Worm (Caenorhabditis elegans): ENCODE data around the gene mbk-1.

mbk-1 gene

DNA sequence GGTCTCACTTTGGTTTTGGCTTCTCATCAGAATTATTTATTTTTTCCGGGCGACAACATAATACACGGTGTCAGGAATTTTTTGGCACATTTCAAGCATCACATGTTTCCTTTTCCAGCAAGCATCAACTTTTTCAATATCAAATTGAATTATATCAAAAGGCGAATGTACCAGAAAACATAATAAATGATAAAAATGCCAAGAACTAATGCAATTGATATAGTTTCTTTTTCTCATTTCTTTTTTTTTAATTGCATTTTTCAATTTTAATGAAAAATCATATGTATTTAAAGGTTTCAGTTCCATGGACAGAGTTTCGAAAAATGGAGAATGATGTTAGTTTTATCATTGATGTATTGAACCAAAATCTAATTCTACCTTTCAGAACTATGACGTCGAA, 7.2 kb upstream of the mbk-1 start, which contains the start of gene dpf-2:
Gene dpf-2 (plus strand): TSS at position 301 of the 400 bp plus-strand sequence.
- TF ChIP-seq him-1 (tag; optimal IDR thresholded peaks at IDR 0.05) (no peak), W03F9.2 (tag; optimal IDR thresholded peaks at IDR 0.05) (no peak), dao-5 (tag; optimal IDR thresholded peaks at IDR 0.05) (no peak)

DNA sequence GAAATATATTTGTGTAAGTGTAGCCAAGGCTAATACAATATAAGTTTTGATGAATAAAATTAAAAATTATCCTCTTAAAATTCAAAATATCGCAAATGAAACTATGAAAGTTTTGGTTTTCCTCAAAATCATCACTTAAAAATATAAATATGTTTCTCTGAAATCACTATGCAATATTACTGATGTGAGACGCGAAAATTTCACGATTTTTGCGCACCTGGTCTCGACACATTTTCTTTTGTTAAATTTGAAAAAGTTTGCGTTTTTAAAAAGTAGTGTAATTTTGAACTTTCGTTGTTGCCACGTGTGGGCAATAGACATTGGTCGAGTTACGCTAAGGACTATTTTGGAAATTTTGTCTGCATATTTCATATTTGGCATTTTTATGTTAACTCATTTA, 4.4 kb upstream of the mbk-1 start:
- no peak for TF ChIP-seq him-1 (tag; optimal IDR thresholded peaks at IDR 0.05)

DNA sequence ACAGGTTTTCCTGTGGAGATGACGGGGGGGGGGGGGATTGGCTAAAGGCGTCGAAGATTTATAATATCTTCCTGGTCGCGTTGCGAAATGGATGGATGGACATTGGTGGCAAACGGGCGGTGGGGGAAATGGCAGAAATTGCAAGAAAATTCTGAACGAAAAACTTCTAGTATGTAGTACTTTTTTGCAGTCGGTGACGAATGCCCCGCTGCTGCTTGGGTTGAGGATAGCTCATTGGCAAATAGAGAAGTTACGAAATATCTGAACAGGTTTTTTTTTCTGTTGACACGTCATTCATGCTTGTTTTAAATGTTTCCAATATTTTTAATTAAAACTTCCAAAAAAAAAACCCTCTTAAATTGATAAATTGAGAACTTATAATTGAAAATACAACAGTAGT, 4.8 kb downstream of the mbk-1 start:
- TF ChIP-seq W03F9.2 (tag; optimal IDR thresholded peaks at IDR 0.05): no peak
- TF ChIP-seq dao-5 (tag; optimal IDR thresholded peaks at IDR 0.05): no peak
- TF ChIP-seq him-1 (tag; optimal IDR thresholded peaks at IDR 0.05): no peak

DNA sequence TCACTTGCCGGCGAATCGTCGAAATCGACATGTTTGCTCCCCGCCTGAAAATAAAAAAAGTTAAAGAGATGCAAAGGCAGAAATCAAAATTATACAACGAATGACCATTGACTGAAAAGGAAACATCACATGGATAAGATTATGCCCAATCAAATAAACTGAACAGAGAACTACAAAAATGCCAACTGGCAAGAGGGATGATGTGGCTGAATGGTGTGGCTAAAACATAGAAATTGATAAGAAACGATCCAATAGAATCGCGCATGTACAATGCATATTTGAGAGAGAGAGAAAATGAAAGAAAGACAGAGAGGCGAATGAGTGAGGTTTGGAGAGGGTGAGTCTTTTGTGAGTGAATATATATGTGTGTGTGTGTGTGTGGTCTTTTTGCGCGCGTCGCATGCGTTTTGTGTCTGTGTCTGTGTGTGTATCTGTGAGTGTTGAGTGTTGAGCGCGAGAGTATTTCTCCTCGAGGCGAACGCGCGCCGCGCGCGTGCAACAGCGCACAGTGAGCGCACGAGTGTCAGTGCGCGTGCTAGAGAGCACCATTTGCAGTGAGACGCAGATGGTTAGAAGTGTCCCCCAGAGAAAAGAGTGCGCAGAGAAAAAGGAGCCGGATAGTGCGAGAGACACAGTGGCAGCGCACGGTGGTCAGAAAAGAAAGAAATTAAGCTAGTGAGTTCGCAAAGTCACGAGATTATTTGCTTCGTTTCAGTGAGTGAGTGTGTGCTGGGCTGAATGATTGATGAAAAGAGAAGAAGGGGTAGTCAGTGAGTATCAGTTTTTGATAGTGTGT, 5.7 kb downstream of the mbk-1 start, which contains the start of gene epn-1:
Gene epn-1 (minus strand): TSS at position 51 of the 796 bp plus-strand sequence.
- TF ChIP-seq W03F9.2 (tag; optimal IDR thresholded peaks at IDR 0.05): peak; percentile 63
- peak; percentile 47 for TF ChIP-seq dao-5 (tag; optimal IDR thresholded peaks at IDR 0.05)
- peak; percentile 91 for TF ChIP-seq him-1 (tag; optimal IDR thresholded peaks at IDR 0.05)

DNA sequence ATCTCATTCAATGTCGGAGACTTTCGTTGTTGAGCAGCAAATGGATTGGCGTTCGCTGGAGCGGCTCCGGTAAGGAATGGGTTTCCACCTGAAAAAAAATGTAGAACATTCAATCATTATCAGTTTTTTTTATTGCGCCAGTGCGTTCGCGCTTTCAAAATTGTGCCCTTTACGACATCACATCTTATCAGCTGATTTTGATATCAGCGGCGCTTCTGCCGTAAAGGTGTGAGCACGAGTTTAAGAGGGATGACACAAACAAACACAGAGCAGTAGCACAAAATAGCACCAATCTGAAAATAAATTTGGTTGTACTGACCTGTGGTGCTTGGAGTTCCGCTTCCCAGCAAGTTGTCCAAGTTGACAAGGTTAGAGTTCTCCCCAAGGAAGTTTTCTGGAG, 7.6 kb downstream of the mbk-1 start:
- TF ChIP-seq W03F9.2 (tag; optimal IDR thresholded peaks at IDR 0.05) (no peak), him-1 (tag; optimal IDR thresholded peaks at IDR 0.05) (no peak), dao-5 (tag; optimal IDR thresholded peaks at IDR 0.05) (no peak)

DNA sequence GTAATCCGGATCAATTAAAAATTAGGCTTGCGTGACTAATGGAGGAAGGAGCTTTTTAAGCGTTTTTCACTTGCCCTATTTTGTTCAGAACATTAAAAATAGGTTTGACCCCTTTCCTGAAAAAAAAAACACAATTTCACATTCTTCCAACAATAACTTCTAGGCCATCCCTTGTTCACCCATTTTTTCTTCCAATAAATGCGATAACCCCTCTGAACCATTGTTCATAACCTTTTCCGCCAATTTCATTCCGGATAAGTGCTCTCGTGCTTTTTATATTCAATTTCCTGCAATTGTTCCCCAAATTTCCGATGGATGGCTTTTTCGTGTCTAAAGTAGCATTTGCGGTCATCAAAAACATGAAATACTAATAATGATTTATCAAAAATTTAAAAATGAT, 8.9 kb downstream of the mbk-1 start:
- TF ChIP-seq dao-5 (tag; optimal IDR thresholded peaks at IDR 0.05) (no peak), him-1 (tag; optimal IDR thresholded peaks at IDR 0.05) (peak; percentile 25)

DNA sequence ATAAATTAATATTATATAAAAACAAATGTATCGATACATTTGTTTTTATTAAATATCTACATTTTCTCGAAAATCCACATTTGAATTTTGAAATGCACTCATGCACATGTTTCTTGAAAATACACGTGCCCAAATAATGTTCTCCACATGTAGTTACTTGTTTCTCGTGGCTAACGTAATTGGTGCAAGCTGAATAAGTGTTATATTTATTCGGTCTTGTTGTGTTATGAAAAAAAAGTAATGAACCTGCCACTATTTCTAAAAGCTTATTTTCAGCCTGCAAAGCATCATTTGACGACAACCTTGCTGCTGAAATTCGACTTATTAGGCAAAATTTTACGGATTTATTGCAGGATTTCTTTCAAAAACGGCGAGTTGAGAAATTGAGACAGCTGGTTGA, 10.9 kb downstream of the mbk-1 start:
- TF ChIP-seq dao-5 (tag; optimal IDR thresholded peaks at IDR 0.05): no peak
- peak; percentile 62 for TF ChIP-seq him-1 (tag; optimal IDR thresholded peaks at IDR 0.05)
- peak; percentile 79 for TF ChIP-seq W03F9.2 (tag; optimal IDR thresholded peaks at IDR 0.05)

DNA sequence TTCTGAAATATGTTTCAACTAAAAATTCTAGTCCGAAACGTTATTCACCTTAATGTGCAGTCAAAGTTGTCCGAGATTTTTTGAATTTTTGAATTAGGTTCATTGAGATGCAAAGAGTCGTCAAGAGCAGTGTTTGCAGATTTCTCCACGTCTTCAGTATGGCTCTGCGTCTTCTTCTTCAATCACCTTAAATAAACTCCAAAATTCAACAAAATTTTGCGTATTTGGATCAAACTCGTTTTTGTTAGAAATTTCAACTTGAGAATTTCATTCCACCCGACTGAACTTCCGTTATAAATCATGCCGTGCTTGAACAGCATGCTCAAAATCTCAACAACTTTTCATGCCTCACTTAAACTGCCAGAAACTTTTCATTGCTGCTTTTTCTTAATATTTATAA, 12.3 kb downstream of the mbk-1 start, which contains the start of gene T04C10.3:
Gene T04C10.3 (plus strand): TSS at position 301 of the 400 bp plus-strand sequence.
- TF ChIP-seq him-1 (tag; optimal IDR thresholded peaks at IDR 0.05): no peak
- no peak for TF ChIP-seq dao-5 (tag; optimal IDR thresholded peaks at IDR 0.05)
- no peak for TF ChIP-seq W03F9.2 (tag; optimal IDR thresholded peaks at IDR 0.05)

DNA sequence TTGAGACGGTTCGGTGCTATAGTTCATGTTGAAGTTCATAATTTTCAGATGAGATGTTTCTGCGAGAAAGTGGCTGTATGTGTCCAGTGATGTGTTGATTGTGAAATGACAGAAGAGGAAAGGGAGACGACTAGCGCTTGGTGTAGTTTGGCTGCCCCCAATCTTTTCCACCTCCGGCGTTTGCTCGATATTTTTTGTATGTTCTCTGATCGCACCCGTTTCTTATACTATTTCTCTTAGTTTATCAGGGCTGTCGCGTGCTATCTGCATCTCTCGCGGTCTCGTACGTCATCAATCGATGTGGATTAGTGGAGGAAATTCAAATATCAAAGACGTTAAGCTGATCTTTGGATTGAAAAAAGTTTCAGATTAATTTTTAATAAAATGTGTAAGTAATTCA, 13.6 kb downstream of the mbk-1 start, which contains the start of gene atf-4:
Gene atf-4 (minus strand): TSS at position 93 of the 400 bp plus-strand sequence.
- TF ChIP-seq dao-5 (tag; optimal IDR thresholded peaks at IDR 0.05) (no peak), him-1 (tag; optimal IDR thresholded peaks at IDR 0.05) (no peak), W03F9.2 (tag; optimal IDR thresholded peaks at IDR 0.05) (peak; percentile 43)

DNA sequence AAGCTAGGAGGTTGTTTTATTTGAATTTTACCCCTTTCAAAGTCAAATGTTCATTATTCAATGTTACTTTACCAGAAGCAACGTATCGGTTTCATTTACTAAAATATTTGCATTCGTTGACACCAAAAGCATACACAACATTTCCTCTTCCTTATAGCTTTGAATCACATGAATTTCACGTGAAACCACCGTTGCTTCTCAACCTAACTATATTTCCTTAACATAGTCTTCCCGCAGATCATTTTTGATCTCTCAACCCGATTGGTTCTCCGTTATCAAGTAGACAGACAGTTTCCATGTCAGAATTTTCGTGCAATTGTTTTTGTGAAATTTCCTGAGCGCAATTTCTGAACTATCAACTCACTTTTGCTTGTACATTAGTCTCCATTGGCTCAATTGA, 14.4 kb downstream of the mbk-1 start:
- TF ChIP-seq W03F9.2 (tag; optimal IDR thresholded peaks at IDR 0.05) (no peak), him-1 (tag; optimal IDR thresholded peaks at IDR 0.05) (no peak), dao-5 (tag; optimal IDR thresholded peaks at IDR 0.05) (no peak)

DNA sequence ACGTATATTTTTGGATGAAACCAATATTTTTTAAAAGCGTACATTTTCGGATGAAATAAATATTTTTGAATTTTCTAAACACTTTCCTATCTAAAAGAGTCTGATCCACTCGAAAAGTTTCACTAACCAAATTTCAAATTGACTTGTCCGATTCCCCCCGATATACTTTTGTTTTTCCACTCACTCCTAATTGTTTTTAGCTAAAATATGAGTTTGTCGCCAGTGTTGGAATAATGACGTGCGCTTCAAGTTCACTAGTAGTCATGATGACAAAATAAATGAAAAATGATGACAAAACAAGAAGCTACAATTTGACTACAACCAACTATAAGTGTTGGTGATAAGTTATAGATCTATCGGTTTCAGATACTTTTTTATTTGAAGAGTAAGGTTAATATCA, 15.5 kb downstream of the mbk-1 start:
- TF ChIP-seq W03F9.2 (tag; optimal IDR thresholded peaks at IDR 0.05) (no peak), dao-5 (tag; optimal IDR thresholded peaks at IDR 0.05) (no peak), him-1 (tag; optimal IDR thresholded peaks at IDR 0.05) (no peak)

DNA sequence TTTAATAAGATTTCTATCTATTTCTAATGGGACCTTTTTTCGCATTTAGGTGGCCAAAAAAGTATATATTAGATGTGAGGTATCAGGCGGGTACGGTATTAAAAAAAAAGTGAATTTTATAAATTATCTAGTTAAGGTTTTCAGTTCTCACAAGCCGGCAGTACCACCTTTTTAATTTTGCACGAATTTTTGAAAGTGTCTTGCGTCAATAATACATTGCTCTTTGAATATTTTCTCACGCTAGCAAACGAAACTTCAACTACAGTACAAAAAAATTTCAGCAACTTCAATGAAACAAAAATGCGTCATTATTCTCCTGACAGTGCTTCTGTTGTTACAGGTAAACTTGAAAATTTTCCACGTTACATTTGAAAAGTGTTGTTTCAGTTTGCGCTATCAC, 17.4 kb downstream of the mbk-1 start, which contains the start of gene F42D1.4:
Gene F42D1.4 (plus strand): TSS at position 301 of the 400 bp plus-strand sequence.
- TF ChIP-seq dao-5 (tag; optimal IDR thresholded peaks at IDR 0.05) (no peak), W03F9.2 (tag; optimal IDR thresholded peaks at IDR 0.05) (no peak), him-1 (tag; optimal IDR thresholded peaks at IDR 0.05) (no peak)

DNA sequence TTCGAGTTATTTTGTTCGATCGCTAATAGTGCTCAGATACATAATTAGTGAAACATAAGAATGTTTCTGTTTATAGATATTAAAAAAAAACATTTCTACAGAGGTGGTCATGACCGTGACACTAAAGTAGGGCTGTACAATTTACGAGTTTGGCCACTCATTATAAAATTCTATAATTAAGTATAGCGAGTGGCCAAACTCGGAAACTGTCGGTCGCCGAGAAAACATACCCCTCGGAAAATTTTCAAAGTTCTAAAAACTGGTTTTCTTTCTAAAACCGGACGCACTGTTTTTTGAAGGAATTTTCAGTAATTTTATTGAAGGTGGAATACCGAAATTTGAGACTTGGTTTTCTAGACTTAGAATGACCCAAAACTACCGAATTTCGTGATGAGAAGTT, 18.6 kb downstream of the mbk-1 start:
- no peak for TF ChIP-seq W03F9.2 (tag; optimal IDR thresholded peaks at IDR 0.05)
- TF ChIP-seq him-1 (tag; optimal IDR thresholded peaks at IDR 0.05): no peak
- no peak for TF ChIP-seq dao-5 (tag; optimal IDR thresholded peaks at IDR 0.05)

DNA sequence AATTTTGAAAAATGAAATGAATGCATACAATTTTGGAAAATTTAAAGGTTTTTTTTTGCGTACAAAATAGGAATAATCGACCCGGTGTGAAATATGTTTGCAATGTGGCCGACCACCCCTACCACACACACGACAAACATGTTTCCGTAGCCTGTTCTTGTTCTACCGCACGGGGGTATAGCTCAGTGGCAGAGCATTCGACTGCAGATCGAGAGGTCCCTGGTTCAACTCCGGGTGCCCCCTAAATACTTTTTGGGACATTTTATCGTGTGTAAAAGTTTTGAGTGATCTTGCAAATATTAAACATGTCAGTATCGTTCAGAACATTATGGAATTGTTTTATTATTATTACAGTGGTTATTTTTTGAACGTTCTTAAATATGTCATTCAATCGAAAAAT, 19.6 kb downstream of the mbk-1 start:
- no peak for TF ChIP-seq W03F9.2 (tag; optimal IDR thresholded peaks at IDR 0.05)

DNA sequence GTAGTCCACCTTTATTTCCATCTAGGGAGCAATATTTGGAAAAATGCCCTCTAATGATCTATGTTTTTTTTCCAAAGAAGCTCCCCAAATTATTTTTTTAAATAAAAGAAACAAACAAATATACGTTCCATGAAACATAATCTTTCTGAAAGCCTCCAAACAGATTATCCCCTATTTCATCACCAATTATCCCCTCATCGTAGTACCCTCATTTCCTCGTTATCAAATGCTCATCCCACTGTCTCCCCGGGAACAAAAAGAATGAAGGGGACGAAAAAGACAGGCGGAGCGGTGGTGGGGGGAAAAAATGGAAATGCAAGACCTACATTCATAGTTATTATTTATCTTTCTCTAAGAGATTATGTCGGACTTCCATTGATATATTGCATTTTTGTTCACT, 26.9 kb downstream of the mbk-1 start:
- TF ChIP-seq him-1 (tag; optimal IDR thresholded peaks at IDR 0.05) (no peak), dao-5 (tag; optimal IDR thresholded peaks at IDR 0.05) (no peak), W03F9.2 (tag; optimal IDR thresholded peaks at IDR 0.05) (no peak)
